Fruit fly (Drosophila melanogaster) ovary, adult (tissue): ENCODE measurements around the gene mre11.

Source experiments
- CG17801 ChIP-seq: fragments of 200-800 bp; optimal IDR thresholded peaks from 2 replicates; lab custom pipeline; 2019; ENCODE audit warnings: missing biosample characterization, mild to moderate bottlenecking, missing genetic modification characterization, moderate library complexity; ENCODE audit not compliant: partially characterized antibody

The mre11 gene

DNA sequence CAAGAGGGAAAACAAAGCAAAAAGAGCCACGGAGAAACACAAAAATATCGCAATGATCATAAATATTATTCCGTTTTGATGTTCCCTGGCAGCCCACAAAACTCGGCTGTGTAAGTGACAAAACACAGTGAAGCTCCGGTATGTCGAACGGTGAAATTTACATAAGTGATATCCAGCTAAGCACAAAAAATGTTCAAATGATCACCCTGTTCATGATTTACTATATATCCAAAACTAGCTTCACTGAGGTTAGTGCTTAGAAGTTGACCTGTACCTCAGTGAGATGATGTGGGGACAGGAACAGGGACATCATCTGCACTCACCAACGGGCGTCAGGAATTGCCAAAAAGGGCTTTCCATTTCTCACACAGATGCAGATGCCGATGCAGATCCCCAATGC lies 24.2 kb downstream of the mre11 start:
- no peak for TF ChIP-seq CG17801 (GFP tag; lab: Kevin White, UChicago)

DNA sequence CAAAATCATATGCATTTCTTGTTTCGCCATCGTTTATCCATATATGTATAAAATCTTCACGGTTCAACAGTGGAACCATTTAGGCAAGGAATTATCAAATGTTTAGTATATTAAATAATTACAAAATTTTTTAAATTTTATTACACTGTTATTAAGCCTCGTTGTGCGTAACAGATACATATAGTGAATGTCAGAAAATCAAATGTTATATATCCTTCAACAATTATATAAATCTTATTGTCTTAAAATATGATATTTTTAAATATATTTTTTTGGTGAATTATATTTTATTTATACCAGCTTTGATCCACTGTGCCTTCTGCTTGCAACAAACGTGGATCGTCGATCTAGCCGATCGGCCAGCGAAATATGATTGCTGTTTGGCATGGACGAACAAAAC lies 25.2 kb downstream of the mre11 start:
- no peak for TF ChIP-seq CG17801 (GFP tag; lab: Kevin White, UChicago)

DNA sequence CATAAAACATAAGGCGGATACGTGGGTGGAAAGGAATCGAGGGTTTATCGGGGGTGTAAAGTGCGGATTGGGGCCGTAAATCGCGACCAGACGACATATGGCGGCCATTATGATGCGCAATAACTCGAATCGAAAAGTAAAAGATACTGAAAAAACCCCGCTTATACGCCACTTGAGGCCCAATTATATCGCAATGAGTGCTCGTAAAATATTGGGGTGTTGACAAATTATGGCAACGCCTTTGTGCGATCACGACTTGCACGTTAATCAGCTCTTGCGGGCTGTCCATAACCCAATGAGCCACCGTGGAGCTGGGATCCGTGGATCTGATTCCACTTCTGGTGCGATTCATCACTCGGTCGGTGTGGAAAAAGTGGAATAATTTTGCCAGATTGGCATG lies 27.9 kb downstream of the mre11 start:
- no peak for TF ChIP-seq CG17801 (GFP tag; lab: Kevin White, UChicago)

DNA sequence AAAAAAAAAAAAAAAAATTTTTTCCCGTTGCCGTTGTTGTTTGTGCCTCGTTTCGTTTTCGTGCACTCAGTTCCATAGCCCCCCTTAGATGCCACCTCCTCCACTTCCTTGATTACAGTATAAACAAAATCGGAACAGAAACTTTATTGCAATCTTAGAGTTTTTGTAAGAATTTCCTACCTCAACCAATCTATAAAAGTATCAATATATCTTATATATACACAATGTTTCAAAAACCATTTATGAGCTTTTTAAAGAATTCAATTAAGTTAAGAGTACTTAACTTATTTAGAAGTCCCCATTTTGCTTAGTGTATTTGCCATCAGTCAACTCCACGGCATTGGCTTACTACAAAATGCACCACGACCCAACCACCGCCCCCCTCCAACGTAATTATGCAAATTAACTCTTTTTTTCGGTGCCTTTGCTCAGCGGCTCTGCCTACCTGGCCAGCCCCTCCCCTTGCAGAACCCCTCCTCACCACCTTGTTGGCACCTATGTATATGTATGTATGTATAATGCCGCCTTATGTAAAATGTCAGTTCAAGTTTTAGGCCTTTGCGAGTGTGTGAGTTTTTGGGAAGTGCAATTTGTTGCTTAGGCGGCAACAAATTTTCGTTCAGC lies 35.9 kb downstream of the mre11 start:
- TF ChIP-seq CG17801 (GFP tag; lab: Kevin White, UChicago), result no peak

DNA sequence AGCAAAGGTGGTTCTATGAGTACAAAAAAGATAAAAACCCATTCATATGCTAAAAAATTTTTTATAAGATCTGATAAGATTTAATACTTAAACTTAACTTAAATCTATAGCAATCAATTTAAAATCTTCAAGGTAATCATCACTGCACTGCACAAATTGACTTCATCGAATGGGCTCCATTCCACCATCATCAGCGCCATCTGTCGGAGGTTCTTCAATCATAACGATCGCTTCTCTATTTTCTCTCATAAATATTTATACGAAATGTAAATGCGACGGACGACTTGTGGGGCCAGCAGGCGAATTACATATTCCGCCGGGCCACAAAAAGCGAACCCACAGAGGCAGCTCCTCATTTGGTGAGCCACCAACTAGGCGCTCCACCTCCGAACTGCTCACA lies 36.6 kb downstream of the mre11 start:
- TF ChIP-seq CG17801 (GFP tag; lab: Kevin White, UChicago), result no peak

DNA sequence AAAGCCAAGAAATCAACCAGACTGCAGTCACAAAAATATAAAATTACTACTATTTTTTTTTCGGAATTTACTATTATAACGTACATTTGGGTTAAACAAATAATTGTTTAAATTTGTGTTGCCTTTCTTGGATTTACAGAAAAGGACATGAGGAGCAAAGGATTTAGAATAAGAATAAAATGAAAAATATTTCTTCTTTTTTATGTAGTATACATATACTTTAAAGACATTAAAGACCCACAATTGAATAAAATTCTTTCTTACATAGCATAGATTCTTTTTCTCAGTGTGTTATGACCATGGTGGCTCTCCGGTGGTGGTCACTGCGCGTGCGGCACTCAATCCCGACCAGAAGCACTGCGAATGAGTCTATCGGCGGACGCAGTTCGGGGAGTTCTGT lies 37.3 kb downstream of the mre11 start:
- TF ChIP-seq CG17801 (GFP tag; lab: Kevin White, UChicago), result no peak

DNA sequence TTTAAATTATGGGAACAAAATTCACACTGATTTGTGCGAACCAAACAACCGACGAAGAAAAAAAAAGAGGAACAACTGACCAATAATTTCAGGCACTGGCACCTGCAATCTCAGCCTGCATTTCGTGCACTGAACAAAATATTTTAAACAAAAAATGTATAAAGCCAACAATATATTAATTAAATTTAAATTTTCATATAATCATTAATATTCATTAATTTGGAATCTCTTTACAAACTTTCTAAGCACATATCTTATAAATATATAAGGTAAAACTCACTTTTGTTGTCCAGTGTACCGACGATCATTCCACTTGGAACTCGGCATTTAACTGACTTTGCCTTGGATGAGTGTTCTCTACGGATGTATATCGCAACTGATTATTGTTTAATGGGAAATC lies 40.2 kb downstream of the mre11 start:
- no peak for TF ChIP-seq CG17801 (GFP tag; lab: Kevin White, UChicago)

DNA sequence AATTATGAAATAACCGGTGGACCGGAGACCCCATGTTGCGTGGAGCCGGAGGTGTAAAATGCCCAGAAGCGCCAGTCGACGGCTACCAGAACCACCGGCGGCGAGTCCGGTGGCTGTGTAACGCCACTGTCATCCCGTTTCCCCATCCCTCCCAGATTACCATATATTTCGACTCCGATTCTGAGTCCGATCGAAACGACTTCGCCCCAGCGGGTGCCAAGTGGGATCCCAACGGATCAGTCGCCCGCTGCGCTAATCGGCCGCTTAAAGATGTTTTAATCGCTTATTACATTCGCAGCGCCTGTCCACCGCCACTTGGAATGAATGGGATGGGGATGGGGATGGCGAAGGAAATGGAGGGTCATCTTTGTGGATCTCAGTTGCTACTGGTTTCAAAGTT lies 40.9 kb downstream of the mre11 start:
- no peak for TF ChIP-seq CG17801 (GFP tag; lab: Kevin White, UChicago)

DNA sequence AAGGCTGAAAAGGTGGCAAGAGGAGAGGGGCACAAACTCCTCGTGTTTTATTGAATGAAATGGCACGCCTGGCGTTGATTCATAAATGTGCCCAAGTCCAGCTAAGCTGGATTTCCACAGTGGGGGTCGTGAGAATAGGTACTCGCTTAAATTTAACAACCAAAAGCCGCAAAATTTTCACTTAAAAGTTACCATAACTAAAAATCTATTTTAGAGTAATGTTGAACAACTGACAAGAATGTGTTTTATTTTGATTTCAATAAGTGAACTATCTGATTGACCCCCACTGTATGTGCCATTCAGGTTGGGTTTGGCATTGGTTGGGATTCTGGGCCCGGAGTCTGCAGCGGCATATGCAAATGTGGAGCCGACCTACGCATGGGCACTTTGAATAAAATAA lies 42.0 kb downstream of the mre11 start:
- TF ChIP-seq CG17801 (GFP tag; lab: Kevin White, UChicago), result no peak

DNA sequence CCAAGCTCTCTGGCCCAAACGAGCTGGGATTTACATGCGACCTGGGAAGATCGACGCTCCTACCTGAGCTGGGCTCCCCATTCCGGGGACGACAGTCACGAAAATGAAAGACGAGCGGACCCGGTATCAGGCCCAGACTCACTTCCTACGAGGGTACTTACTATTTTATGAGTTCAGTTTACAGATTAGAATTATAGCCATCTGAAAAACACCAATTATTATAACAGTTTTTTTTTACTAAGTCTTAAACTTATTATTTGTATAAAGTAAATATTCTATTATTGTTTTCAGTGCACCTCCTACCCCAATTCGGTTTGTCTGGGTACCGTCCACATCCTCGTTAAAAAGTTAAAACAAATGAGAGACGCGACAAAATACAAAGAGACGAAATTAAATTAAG lies 44.5 kb downstream of the mre11 start:
- TF ChIP-seq CG17801 (GFP tag; lab: Kevin White, UChicago), result no peak

DNA sequence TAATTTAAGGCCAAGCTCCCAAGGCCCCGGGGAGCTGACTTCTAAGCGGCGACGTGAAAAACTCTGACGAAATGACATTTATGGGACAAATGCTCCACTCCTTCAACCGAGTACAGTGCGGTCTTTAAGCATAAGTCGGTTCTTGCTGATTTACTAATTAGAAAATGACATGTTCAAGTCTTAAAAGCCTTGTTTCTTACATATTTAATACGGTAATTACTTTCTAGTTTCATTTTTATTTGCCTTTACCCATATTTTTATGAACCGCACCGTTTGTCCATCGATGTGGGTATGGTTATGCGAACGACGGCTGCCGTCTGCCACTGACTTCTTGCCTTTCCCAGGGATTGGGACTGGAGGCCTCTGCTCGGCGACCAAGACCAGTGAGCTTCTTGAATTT lies 46.5 kb downstream of the mre11 start:
- no peak for TF ChIP-seq CG17801 (GFP tag; lab: Kevin White, UChicago)

DNA sequence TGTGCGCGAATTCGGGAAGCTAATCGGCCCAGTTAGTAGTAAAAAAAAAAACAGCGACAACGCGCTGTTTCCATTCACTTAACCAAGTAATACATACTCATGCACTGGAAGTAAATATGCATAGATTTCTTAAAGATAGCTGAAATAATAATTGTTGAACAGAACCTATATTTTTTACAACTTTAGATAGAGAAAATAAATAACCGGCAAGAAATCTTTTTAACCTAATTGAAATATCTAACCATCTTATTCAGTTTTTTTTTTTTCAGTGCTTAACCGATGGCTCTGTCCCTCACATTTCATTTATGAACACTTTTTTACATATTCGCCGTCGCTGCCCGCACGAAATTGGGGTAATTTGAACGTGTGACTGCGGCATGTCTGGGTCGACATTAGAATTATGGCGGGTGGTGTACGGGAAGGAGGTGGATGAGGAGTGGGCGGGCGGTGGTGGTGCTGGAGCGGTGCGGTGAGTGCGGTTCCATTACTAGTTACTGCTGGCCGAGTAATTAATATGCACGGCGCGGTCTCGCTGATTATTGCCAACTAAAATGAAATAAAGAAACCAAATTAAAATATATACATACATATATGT lies 49.9 kb downstream of the mre11 start:
- TF ChIP-seq CG17801 (GFP tag; lab: Kevin White, UChicago), result no peak

DNA sequence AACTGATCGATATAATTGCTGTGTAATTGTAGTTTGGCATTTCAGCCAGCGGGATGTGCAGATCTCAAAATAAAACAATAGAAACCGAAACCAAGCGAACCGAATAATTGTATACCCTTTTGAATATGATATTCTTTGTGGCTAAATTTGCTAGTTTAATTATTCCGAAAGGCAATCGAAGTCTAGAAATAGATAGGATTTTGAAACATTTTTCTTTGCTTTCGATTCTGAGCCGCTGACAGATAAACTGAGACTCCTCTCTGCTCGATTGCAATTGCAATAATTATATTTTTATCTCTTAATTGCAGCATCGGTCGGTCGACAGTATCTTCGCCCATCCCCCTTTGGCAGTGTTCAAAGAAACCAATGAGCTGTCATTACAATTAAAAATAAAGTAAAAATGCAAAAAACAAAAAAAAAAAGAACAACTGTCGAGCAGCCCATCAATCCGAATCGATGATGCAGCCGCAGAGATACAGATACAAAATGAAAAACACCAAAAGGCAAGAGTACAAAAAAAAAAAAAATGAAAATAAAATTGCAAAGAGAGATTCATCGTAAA lies 51.2 kb downstream of the mre11 start:
- no peak for TF ChIP-seq CG17801 (GFP tag; lab: Kevin White, UChicago)
